Worm (Caenorhabditis elegans): Measurements from ENCODE around the gene ftn-1.

DNA sequence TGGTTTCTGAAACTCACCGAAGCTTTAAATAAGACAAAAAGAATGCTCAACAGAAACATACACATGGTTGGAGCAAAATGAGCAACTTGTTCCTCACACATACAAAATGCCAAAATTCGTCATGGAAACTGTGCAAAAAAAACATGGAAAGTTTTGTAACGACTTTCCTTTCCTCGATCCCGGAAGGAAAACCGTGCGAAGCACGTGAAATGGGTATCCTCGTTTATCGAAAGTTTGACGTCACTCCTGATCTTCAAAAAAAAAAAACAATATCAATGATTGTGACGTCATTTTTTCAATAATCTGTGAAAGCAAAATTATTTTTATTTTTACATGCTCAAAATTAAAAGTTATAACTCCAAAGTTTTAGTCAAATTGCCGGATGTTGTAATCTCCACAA is 22.9 kb upstream of the ftn-1 start, which contains the start of gene clec-212:
- no peak for TF ChIP-seq mep-1 (tag; optimal IDR thresholded peaks at IDR 0.05)
- TF ChIP-seq sptf-1 (tag; optimal IDR thresholded peaks at IDR 0.05): no peak
- no peak for TF ChIP-seq tbx-8 (GFP tag; optimal IDR thresholded peaks at IDR 0.05)
- no peak for TF ChIP-seq nhr-12 (tag; optimal IDR thresholded peaks at IDR 0.05)
- no peak for TF ChIP-seq ztf-11 (tag; optimal IDR thresholded peaks at IDR 0.05)
- TF ChIP-seq unc-62 (GFP tag; optimal IDR thresholded peaks at IDR 0.05): no peak
- TF ChIP-seq snpc-4 (tag; optimal IDR thresholded peaks at IDR 0.05): no peak
- TF ChIP-seq sem-2 (GFP tag; optimal IDR thresholded peaks at IDR 0.05): no peak
- no peak for TF ChIP-seq lsy-2 (tag; optimal IDR thresholded peaks at IDR 0.05)
- TF ChIP-seq nhr-2 (tag; optimal IDR thresholded peaks at IDR 0.05): no peak
- no peak for TF ChIP-seq unc-39 (tag; optimal IDR thresholded peaks at IDR 0.05)
